Worm (Caenorhabditis elegans) whole organism, mixed stage, embryonic: ENCODE data around the gene nkat-1.

Experiments
- M03D4.4 ChIP-seq: sonication (generic microtip); optimal IDR thresholded peaks from 2 replicates; lab custom pipeline; 2017; ENCODE audit warnings: mild to moderate bottlenecking, missing genetic modification characterization, missing compliant biosample characterization
- bed-3 ChIP-seq: fragments of 200-800 bp; sonication (Bioruptor generic); optimal IDR thresholded peaks from 3 replicates; lab custom pipeline; 2018; ENCODE audit warnings: mild to moderate bottlenecking, missing genetic modification characterization, moderate library complexity, missing compliant biosample characterization
- blmp-1 ChIP-seq: fragments of 150-350 bp; optimal IDR thresholded peaks from 2 replicates; lab custom pipeline; 2014; ENCODE audit warnings: missing biosample characterization, missing genetic modification characterization
- ceh-39 ChIP-seq: fragments of 150-350 bp; optimal IDR thresholded peaks from 2 replicates; lab custom pipeline; 2014; ENCODE audit warnings: missing biosample characterization, missing genetic modification characterization
- ceh-43 ChIP-seq: fragments of 200-800 bp; sonication (Bioruptor generic); optimal IDR thresholded peaks from 2 replicates; lab custom pipeline; 2018; ENCODE audit warnings: mild to moderate bottlenecking, missing genetic modification characterization, moderate library complexity, missing compliant biosample characterization
- ceh-83 ChIP-seq: fragments of 200-800 bp; sonication (Bioruptor generic); optimal IDR thresholded peaks from 2 replicates; lab custom pipeline; 2018; ENCODE audit warnings: mild to moderate bottlenecking, missing genetic modification characterization, missing compliant biosample characterization
- ces-1 ChIP-seq: fragments of 150-350 bp; optimal IDR thresholded peaks from 2 replicates; lab custom pipeline; 2014; ENCODE audit warnings: missing biosample characterization, missing genetic modification reagents, missing genetic modification characterization
- cnd-1 ChIP-seq: fragments of 200-800 bp; sonication (Bioruptor generic); optimal IDR thresholded peaks from 2 replicates; lab custom pipeline; 2018; ENCODE audit warnings: mild to moderate bottlenecking, missing genetic modification characterization, missing compliant biosample characterization
- drap-1 ChIP-seq: fragments of 200-800 bp; sonication (Bioruptor generic); optimal IDR thresholded peaks from 3 replicates; lab custom pipeline; 2018; ENCODE audit warnings: mild to moderate bottlenecking, missing genetic modification characterization, missing compliant biosample characterization
- elt-1 ChIP-seq: sonication (generic microtip); optimal IDR thresholded peaks from 2 replicates; lab custom pipeline; 2017; ENCODE audit warnings: missing genetic modification characterization, mild to moderate bottlenecking, missing compliant biosample characterization, antibody characterized with exemption, moderate library complexity, borderline replicate concordance; ENCODE audit not compliant: insufficient read depth
- elt-3 ChIP-seq: fragments of 150-350 bp; optimal IDR thresholded peaks from 2 replicates; lab custom pipeline; 2014; ENCODE audit warnings: missing biosample characterization, missing genetic modification characterization
- flh-1 ChIP-seq: fragments of 200-800 bp; sonication (Bioruptor generic); optimal IDR thresholded peaks from 2 replicates; lab custom pipeline; 2018; ENCODE audit warnings: mild to moderate bottlenecking, missing genetic modification characterization, moderate library complexity, missing compliant biosample characterization
- ham-2 ChIP-seq: fragments of 200-800 bp; sonication (Bioruptor generic); optimal IDR thresholded peaks from 2 replicates; lab custom pipeline; 2018; ENCODE audit warnings: mild to moderate bottlenecking, missing genetic modification characterization, missing compliant biosample characterization
- hlh-1 ChIP-seq: fragments of 150-350 bp; optimal IDR thresholded peaks from 2 replicates; lab custom pipeline; 2014; ENCODE audit warnings: missing biosample characterization, missing genetic modification reagents, missing genetic modification characterization
- lin-13 ChIP-seq: fragments of 150-350 bp; optimal IDR thresholded peaks from 2 replicates; lab custom pipeline; 2014; ENCODE audit warnings: missing biosample characterization, missing genetic modification characterization
- lin-32 ChIP-seq: fragments of 200-800 bp; sonication (Bioruptor generic); optimal IDR thresholded peaks from 2 replicates; lab custom pipeline; 2018; ENCODE audit warnings: mild to moderate bottlenecking, missing genetic modification characterization, missing compliant biosample characterization
- lsy-2 ChIP-seq: fragments of 150-350 bp; optimal IDR thresholded peaks from 2 replicates; lab custom pipeline; 2014; ENCODE audit warnings: missing biosample characterization, missing genetic modification characterization
- mab-5 ChIP-seq: fragments of 150-350 bp; optimal IDR thresholded peaks from 2 replicates; lab custom pipeline; 2014; ENCODE audit warnings: missing biosample characterization, missing genetic modification characterization
- mep-1 ChIP-seq: fragments of 150-350 bp; optimal IDR thresholded peaks from 2 replicates; lab custom pipeline; 2017; ENCODE audit warnings: missing biosample characterization, missing genetic modification reagents, missing genetic modification characterization, inconsistent platforms
- mls-2 ChIP-seq: sonication (generic microtip); optimal IDR thresholded peaks from 2 replicates; lab custom pipeline; 2016; ENCODE audit warnings: mild to moderate bottlenecking, missing genetic modification characterization, moderate library complexity, missing compliant biosample characterization
- nhr-12 ChIP-seq: fragments of 150-350 bp; optimal IDR thresholded peaks from 2 replicates; lab custom pipeline; 2014; ENCODE audit warnings: missing biosample characterization, missing genetic modification characterization
- nhr-2 ChIP-seq: fragments of 150-350 bp; optimal IDR thresholded peaks from 2 replicates; lab custom pipeline; 2014; ENCODE audit warnings: missing biosample characterization, missing genetic modification characterization
- nhr-237 ChIP-seq: fragments of 150-350 bp; optimal IDR thresholded peaks from 2 replicates; lab custom pipeline; 2014; ENCODE audit warnings: missing biosample characterization, missing genetic modification characterization
- nhr-28 ChIP-seq: fragments of 150-350 bp; optimal IDR thresholded peaks from 2 replicates; lab custom pipeline; 2014; ENCODE audit warnings: missing biosample characterization, missing genetic modification characterization
- nhr-76 ChIP-seq: sonication (generic microtip); optimal IDR thresholded peaks from 2 replicates; lab custom pipeline; 2017; ENCODE audit warnings: missing biosample characterization, missing genetic modification characterization
- pha-4 ChIP-seq: fragments of 150-350 bp; optimal IDR thresholded peaks from 2 replicates; lab custom pipeline; 2018; ENCODE audit warnings: missing biosample characterization, missing genetic modification reagents, missing genetic modification characterization
- sem-2 ChIP-seq: fragments of 200-800 bp; sonication (Bioruptor generic); optimal IDR thresholded peaks from 2 replicates; lab custom pipeline; 2018; ENCODE audit warnings: mild to moderate bottlenecking, missing genetic modification characterization, missing compliant biosample characterization
- snpc-4 ChIP-seq: fragments of 150-350 bp; optimal IDR thresholded peaks from 2 replicates; lab custom pipeline; 2014; ENCODE audit warnings: missing biosample characterization, missing genetic modification characterization
- sptf-1 ChIP-seq: sonication (generic microtip); optimal IDR thresholded peaks from 2 replicates; lab custom pipeline; 2017; ENCODE audit warnings: mild to moderate bottlenecking, missing genetic modification characterization, moderate library complexity, missing compliant biosample characterization
- tbx-8 ChIP-seq: fragments of 200-800 bp; sonication (Bioruptor generic); optimal IDR thresholded peaks from 2 replicates; lab custom pipeline; 2018; ENCODE audit warnings: mild to moderate bottlenecking, missing genetic modification characterization, moderate library complexity, missing compliant biosample characterization
- unc-120 ChIP-seq: sonication (generic microtip); optimal IDR thresholded peaks from 2 replicates; lab custom pipeline; 2017; ENCODE audit warnings: missing genetic modification characterization, missing compliant biosample characterization; ENCODE audit not compliant: poor library complexity, severe bottlenecking
- unc-39 ChIP-seq: fragments of 150-350 bp; optimal IDR thresholded peaks from 2 replicates; lab custom pipeline; 2014; ENCODE audit warnings: missing biosample characterization, missing genetic modification characterization
- unc-62 ChIP-seq: fragments of 150-350 bp; optimal IDR thresholded peaks from 2 replicates; lab custom pipeline; 2014; ENCODE audit warnings: missing biosample characterization, missing genetic modification reagents, missing genetic modification characterization
- zip-8 ChIP-seq: fragments of 150-350 bp; optimal IDR thresholded peaks from 2 replicates; lab custom pipeline; 2014; ENCODE audit warnings: missing biosample characterization, missing genetic modification characterization
- ztf-11 ChIP-seq: fragments of 150-350 bp; optimal IDR thresholded peaks from 2 replicates; lab custom pipeline; 2014; ENCODE audit warnings: missing biosample characterization, missing genetic modification characterization

nkat-1 gene

DNA sequence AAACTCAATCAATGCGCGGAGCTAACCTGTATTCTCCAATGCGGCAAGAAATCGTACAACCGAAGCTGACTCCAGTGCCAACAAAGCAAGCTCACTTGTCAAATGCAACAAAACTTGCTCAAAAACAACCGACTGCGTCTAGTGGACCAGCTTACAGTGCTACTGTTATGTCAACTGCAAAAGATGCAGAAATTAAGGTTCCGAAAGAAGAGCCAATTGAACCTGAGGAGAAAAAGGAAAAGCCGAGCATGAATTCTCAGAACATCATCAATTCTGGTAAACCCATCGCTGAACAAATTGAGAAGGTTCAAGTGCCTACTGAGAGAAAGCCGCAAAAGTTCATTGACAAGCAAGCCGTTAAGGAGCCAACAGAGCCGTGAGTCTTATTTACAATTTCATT lies 8.5 kb downstream of the nkat-1 start:
- no peak for TF ChIP-seq tbx-8 (GFP tag; lab: Kevin White, UChicago)
- no peak for TF ChIP-seq blmp-1 (tag; lab: Kevin White, UChicago)
- TF ChIP-seq flh-1 (GFP tag; lab: Kevin White, UChicago) = no peak
- no peak for TF ChIP-seq sptf-1 (tag; lab: Kevin White, UChicago)

DNA sequence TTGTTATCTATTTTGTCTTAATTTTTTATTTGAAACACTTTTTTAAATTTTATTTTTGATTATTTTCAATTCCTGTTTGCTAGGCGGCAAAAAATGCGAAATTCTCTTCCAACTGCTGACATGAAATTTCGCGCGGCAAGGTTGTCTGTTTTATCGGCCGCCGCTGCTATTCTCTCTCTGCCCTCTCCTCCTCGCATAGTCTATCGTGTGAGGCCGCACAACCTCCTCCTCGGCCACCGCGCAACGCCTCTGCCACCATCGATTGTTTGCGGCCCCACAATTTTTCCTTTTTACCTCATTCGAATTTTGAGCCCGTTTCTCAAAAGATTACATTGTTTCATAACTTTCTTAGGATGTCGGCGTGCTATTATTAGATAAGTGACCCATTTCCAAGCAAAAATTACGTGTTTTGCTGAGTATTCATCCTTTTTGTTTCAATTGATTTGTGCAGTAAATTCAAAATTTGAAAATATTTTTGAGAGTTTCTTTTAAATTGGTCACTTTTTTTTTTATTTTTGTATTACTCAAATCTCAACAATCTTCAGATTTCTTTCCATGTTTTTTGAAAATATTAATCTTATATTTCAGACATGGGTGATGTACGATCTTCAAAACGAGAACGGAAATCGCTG lies 12.5 kb downstream of the nkat-1 start, which contains the start of gene F28H6.4:
TSS of gene F28H6.4 (plus strand) at position 582 of the 632 bp plus-strand sequence.
- TF ChIP-seq ztf-11 (tag; lab: Kevin White, UChicago) (no peak), sptf-1 (tag; lab: Kevin White, UChicago) (peak; percentile 3)

- no peak for TF ChIP-seq nhr-12 (tag; lab: Kevin White, UChicago)
- no peak for TF ChIP-seq mls-2
- no peak for TF ChIP-seq ztf-11 (tag; lab: Kevin White, UChicago)
- no peak for TF ChIP-seq hlh-1 (tag; lab: Kevin White, UChicago)
- no peak for TF ChIP-seq nhr-237
- no peak for TF ChIP-seq ceh-43 (GFP tag; lab: Kevin White, UChicago)
- TF ChIP-seq ceh-39 (tag; lab: Kevin White, UChicago) = no peak
- TF ChIP-seq tbx-8 (GFP tag; lab: Kevin White, UChicago) = no peak
These were observed 14.1 kb downstream of the nkat-1 start, which contains the start of gene F28H6.6 for ce11 chrX:14125870-14126269. F28H6.6 (minus strand) TSS chrX:14125879.

ce11 chrX:14118762-14119161 lies 21.2 kb downstream of the nkat-1 start:
- no peak for TF ChIP-seq elt-1
- no peak for TF ChIP-seq ces-1 (GFP tag; lab: Kevin White, UChicago)
- TF ChIP-seq ceh-43 (GFP tag; lab: Kevin White, UChicago) = no peak
- no peak for TF ChIP-seq elt-3 (tag; lab: Kevin White, UChicago)
- no peak for TF ChIP-seq zip-8 (tag; lab: Kevin White, UChicago)
- TF ChIP-seq, all 35 proteins: peak for 0

- TF ChIP-seq ceh-83 = peak; percentile 97
- TF ChIP-seq lin-13 = peak; percentile 39
- TF ChIP-seq nhr-76 (tag; lab: Kevin White, UChicago) = no peak
- TF ChIP-seq drap-1 (GFP tag; lab: Kevin White, UChicago) = peak; percentile 93
- TF ChIP-seq elt-1 = no peak
- no peak for TF ChIP-seq ces-1 (GFP tag; lab: Kevin White, UChicago)
- no peak for TF ChIP-seq nhr-28
- no peak for TF ChIP-seq elt-3 (tag; lab: Kevin White, UChicago)
- TF ChIP-seq tbx-8 (GFP tag; lab: Kevin White, UChicago) = peak; percentile 89
- peak; percentile 51 for TF ChIP-seq hlh-1 (tag; lab: Kevin White, UChicago)
- no peak for TF ChIP-seq mep-1 (tag; lab: Kevin White, UChicago)
- TF ChIP-seq blmp-1 (tag; lab: Kevin White, UChicago) = peak; percentile 76
- TF ChIP-seq sem-2 = peak; percentile 89
- peak; percentile 97 for TF ChIP-seq mls-2
- TF ChIP-seq snpc-4 (tag; lab: Kevin White, UChicago) = no peak
- peak; percentile 91 for TF ChIP-seq ceh-43 (GFP tag; lab: Kevin White, UChicago)
- peak; percentile 32 for TF ChIP-seq ztf-11 (tag; lab: Kevin White, UChicago)
- peak; percentile 96 for TF ChIP-seq sptf-1 (tag; lab: Kevin White, UChicago)
- TF ChIP-seq bed-3 = peak; percentile 84
- TF ChIP-seq unc-62 (GFP tag; lab: Kevin White, UChicago) = peak; percentile 40
- peak; percentile 95 for TF ChIP-seq cnd-1
- TF ChIP-seq unc-39 (tag; lab: Kevin White, UChicago) = no peak
- TF ChIP-seq ham-2 = peak; percentile 82
- peak; percentile 82 for TF ChIP-seq flh-1 (GFP tag; lab: Kevin White, UChicago)
- TF ChIP-seq nhr-12 (tag; lab: Kevin White, UChicago) = no peak
- no peak for TF ChIP-seq pha-4 (tag; lab: Kevin White, UChicago)
- TF ChIP-seq lsy-2 (tag; lab: Kevin White, UChicago) = no peak
- TF ChIP-seq zip-8 (tag; lab: Kevin White, UChicago) = no peak
- TF ChIP-seq mab-5 (tag; lab: Kevin White, UChicago) = no peak
- TF ChIP-seq ceh-39 (tag; lab: Kevin White, UChicago) = no peak
- no peak for TF ChIP-seq nhr-2
- peak; percentile 95 for TF ChIP-seq M03D4.4
- peak; percentile 90 for TF ChIP-seq lin-32 (GFP tag; lab: Kevin White, UChicago)
- no peak for TF ChIP-seq nhr-237
- TF ChIP-seq unc-120 = peak; percentile 90
These were observed 24.3 kb downstream of the nkat-1 start, which contains the start of gene F28H6.7 for ce11 chrX:14115480-14116161. F28H6.7 (plus strand) TSS chrX:14116111.
